Fruit fly (Drosophila melanogaster) Kc167 (cell line): Measurements from ENCODE around the gene CG15021.

ENCODE experiments used
- Myc ChIP-seq: fragments of >200 bp; optimal IDR thresholded peaks from 2 replicates; lab custom pipeline; 2017; ENCODE audit warnings: missing external identifiers
- insv ChIP-seq: fragments of >200 bp; optimal IDR thresholded peaks from 3 replicates; lab custom pipeline; 2018; ENCODE audit warnings: missing external identifiers
- ttk ChIP-seq: sonication (Bioruptor generic); optimal IDR thresholded peaks from 2 replicates; lab custom pipeline; 2017; ENCODE audit warnings: missing external identifiers

dm6 chr3L:4411025-4411873, 25.3 kb upstream of the CG15021 start:
- TF ChIP-seq insv (lab: Kevin White, UChicago) (no peak), Myc (lab: Kevin White, UChicago) (no peak), ttk (lab: Kevin White, UChicago) (no peak)
